Fruit fly (Drosophila melanogaster) Kc167 (cell line): ENCODE measurements around the gene CG14913.

Source experiments
- Myc ChIP-seq: fragments of >200 bp; optimal IDR thresholded peaks from 2 replicates; lab custom pipeline; 2017; ENCODE audit warnings: missing external identifiers
- insv ChIP-seq: fragments of >200 bp; optimal IDR thresholded peaks from 3 replicates; lab custom pipeline; 2018; ENCODE audit warnings: missing external identifiers
- psq ChIP-seq: fragments of >200 bp; optimal IDR thresholded peaks from 2 replicates; lab custom pipeline; 2017; ENCODE audit warnings: missing external identifiers

DNA sequence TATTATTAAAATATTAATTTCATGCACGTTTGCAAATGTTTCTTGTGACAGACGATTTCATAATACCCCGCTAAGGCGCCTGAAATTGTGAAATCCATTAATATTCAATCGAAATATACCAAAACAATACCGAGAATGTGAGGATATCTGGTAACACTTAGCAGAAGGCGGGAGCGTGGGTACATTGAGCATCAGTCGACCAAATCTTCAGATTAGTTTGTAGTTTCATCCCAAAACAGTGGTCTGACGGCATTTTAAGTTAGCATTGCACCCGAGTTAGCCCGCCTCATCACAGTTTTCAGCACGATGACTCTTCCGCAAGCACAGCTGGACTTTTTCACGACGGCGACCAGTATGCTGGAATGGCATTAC is 12.1 kb upstream of the CG14913 start, which contains the start of gene Nup154:
- TF ChIP-seq psq (lab: Kevin White, UChicago) (no peak), insv (lab: Kevin White, UChicago) (no peak), Myc (no peak)
